Worm (Caenorhabditis elegans): ENCODE data around the gene T19A5.3.

ce11 chrV:8948996-8949395, 5.1 kb upstream of the T19A5.3 start:
- TF ChIP-seq fkh-10 (GFP tag; optimal IDR thresholded peaks at IDR 0.05) (no peak), hlh-30 (tag; optimal IDR thresholded peaks at IDR 0.05; ENCODE audit: insufficient read depth) (no peak), che-1 (tag; optimal IDR thresholded peaks at IDR 0.05) (no peak), dmd-4 (tag; optimal IDR thresholded peaks at IDR 0.05; ENCODE audit: borderline replicate concordance) (no peak), ttx-3 (tag; optimal IDR thresholded peaks at IDR 0.05) (no peak), unc-55 (GFP tag; optimal IDR thresholded peaks at IDR 0.05) (no peak), sox-4 (tag; optimal IDR thresholded peaks at IDR 0.05) (no peak), ceh-34 (tag; optimal IDR thresholded peaks at IDR 0.05) (no peak), ets-4 (tag; optimal IDR thresholded peaks at IDR 0.05) (no peak), elt-4 (tag; optimal IDR thresholded peaks at IDR 0.05) (no peak), sox-2 (GFP tag; IDR thresholded peaks at IDR 0.05) (no peak), nfya-1 (tag; optimal IDR thresholded peaks at IDR 0.05) (no peak), pax-1 (tag; optimal IDR thresholded peaks at IDR 0.05) (no peak), ceh-14 (tag; optimal IDR thresholded peaks at IDR 0.05) (no peak)
